Worm (Caenorhabditis elegans) whole organism, late embryonic: ENCODE results near the gene F13B12.4.

Experiments used
- C08G9.2 ChIP-seq: sonication (generic microtip); optimal IDR thresholded peaks from 2 replicates; lab custom pipeline; 2016; ENCODE audit warnings: mild to moderate bottlenecking, missing genetic modification characterization, moderate library complexity, missing compliant biosample characterization
- F13H6.1 ChIP-seq: sonication (generic microtip); optimal IDR thresholded peaks from 2 replicates; lab custom pipeline; 2016; ENCODE audit warnings: missing genetic modification characterization, missing compliant biosample characterization
- K02D7.2 ChIP-seq: sonication (generic microtip); optimal IDR thresholded peaks from 2 replicates; lab custom pipeline; 2017; ENCODE audit warnings: mild to moderate bottlenecking, missing genetic modification characterization, missing compliant biosample characterization
- K09A11.1 ChIP-seq: sonication (generic microtip); optimal IDR thresholded peaks from 2 replicates; lab custom pipeline; 2017; ENCODE audit warnings: antibody characterized with exemption, mild to moderate bottlenecking, missing genetic modification characterization, missing compliant biosample characterization; ENCODE audit not compliant: insufficient read depth
- ahr-1 ChIP-seq: sonication (generic microtip); optimal IDR thresholded peaks from 2 replicates; lab custom pipeline; 2016; ENCODE audit warnings: missing genetic modification characterization, missing compliant biosample characterization
- ceh-14 ChIP-seq: sonication (generic microtip); optimal IDR thresholded peaks from 2 replicates; lab custom pipeline; 2016; ENCODE audit warnings: missing genotype, missing genetic modification characterization, missing compliant biosample characterization
- ceh-18 ChIP-seq: sonication (generic microtip); optimal IDR thresholded peaks from 2 replicates; lab custom pipeline; 2016; ENCODE audit warnings: missing genetic modification characterization, missing compliant biosample characterization
- ceh-19 ChIP-seq: fragments of 200-800 bp; sonication (Bioruptor generic); optimal IDR thresholded peaks from 2 replicates; lab custom pipeline; 2018; ENCODE audit warnings: mild to moderate bottlenecking, missing genetic modification characterization, missing compliant biosample characterization
- ceh-2 ChIP-seq: sonication (generic microtip); optimal IDR thresholded peaks from 2 replicates; lab custom pipeline; 2016; ENCODE audit warnings: missing genotype, missing genetic modification characterization, missing compliant biosample characterization
- ceh-30 ChIP-seq: fragments of 150-350 bp; optimal IDR thresholded peaks from 2 replicates; lab custom pipeline; 2014; ENCODE audit warnings: missing biosample characterization, missing genetic modification characterization
- ceh-31 ChIP-seq: sonication (generic microtip); optimal IDR thresholded peaks from 2 replicates; lab custom pipeline; 2016; ENCODE audit warnings: missing genetic modification characterization, missing compliant biosample characterization
- ceh-34 ChIP-seq: sonication (generic microtip); optimal IDR thresholded peaks from 2 replicates; lab custom pipeline; 2016; ENCODE audit warnings: mild to moderate bottlenecking, missing genetic modification characterization, missing compliant biosample characterization
- ceh-48 ChIP-seq: sonication (generic microtip); optimal IDR thresholded peaks from 2 replicates; lab custom pipeline; 2016; ENCODE audit warnings: missing genetic modification characterization, inconsistent platforms, missing compliant biosample characterization
- ceh-6 ChIP-seq: fragments of 200-800 bp; sonication (Bioruptor generic); optimal IDR thresholded peaks from 2 replicates; lab custom pipeline; 2018; ENCODE audit warnings: mild to moderate bottlenecking, missing genetic modification characterization, missing compliant biosample characterization
- ceh-9 ChIP-seq: sonication (generic microtip); optimal IDR thresholded peaks from 2 replicates; lab custom pipeline; 2016; ENCODE audit warnings: mild to moderate bottlenecking, missing genetic modification characterization, inconsistent platforms, missing compliant biosample characterization
- che-1 ChIP-seq: sonication (generic microtip); optimal IDR thresholded peaks from 2 replicates; lab custom pipeline; 2016; ENCODE audit warnings: mild to moderate bottlenecking, missing genetic modification characterization, missing compliant biosample characterization
- dmd-4 ChIP-seq: sonication (generic microtip); optimal IDR thresholded peaks from 2 replicates; lab custom pipeline; 2016; ENCODE audit warnings: borderline replicate concordance, missing genetic modification characterization, missing compliant biosample characterization
- elt-4 ChIP-seq: sonication (generic microtip); optimal IDR thresholded peaks from 2 replicates; lab custom pipeline; 2016; ENCODE audit warnings: missing genetic modification characterization, missing compliant biosample characterization
- ets-4 ChIP-seq: sonication (generic microtip); optimal IDR thresholded peaks from 2 replicates; lab custom pipeline; 2016; ENCODE audit warnings: missing genetic modification characterization, missing compliant biosample characterization
- fkh-10 ChIP-seq: fragments of 150-350 bp; optimal IDR thresholded peaks from 2 replicates; lab custom pipeline; 2014; ENCODE audit warnings: missing biosample characterization, missing genetic modification reagents, missing genetic modification characterization
- fkh-6 ChIP-seq: sonication (generic microtip); optimal IDR thresholded peaks from 2 replicates; lab custom pipeline; 2016; ENCODE audit warnings: missing genetic modification characterization, missing compliant biosample characterization
- gmeb-2 ChIP-seq: sonication (generic microtip); optimal IDR thresholded peaks from 2 replicates; lab custom pipeline; 2016; ENCODE audit warnings: missing genetic modification characterization, inconsistent platforms, missing compliant biosample characterization
- hlh-13 ChIP-seq: fragments of 200-800 bp; sonication (Bioruptor generic); optimal IDR thresholded peaks from 2 replicates; lab custom pipeline; 2018; ENCODE audit warnings: mild to moderate bottlenecking, missing genetic modification characterization, missing compliant biosample characterization
- hlh-15 ChIP-seq: sonication (generic microtip); optimal IDR thresholded peaks from 2 replicates; lab custom pipeline; 2016; ENCODE audit warnings: missing genetic modification characterization, missing compliant biosample characterization
- hlh-30 ChIP-seq: sonication (generic microtip); optimal IDR thresholded peaks from 2 replicates; lab custom pipeline; 2017; ENCODE audit warnings: antibody characterized with exemption, missing genetic modification characterization, missing compliant biosample characterization; ENCODE audit not compliant: insufficient read depth
- hlh-6 ChIP-seq: sonication (generic microtip); optimal IDR thresholded peaks from 2 replicates; lab custom pipeline; 2016; ENCODE audit warnings: missing genotype, missing genetic modification characterization, missing compliant biosample characterization
- hlh-8 ChIP-seq: sonication (generic microtip); optimal IDR thresholded peaks from 2 replicates; lab custom pipeline; 2016; ENCODE audit warnings: missing genotype, missing genetic modification characterization, missing compliant biosample characterization
- lim-6 ChIP-seq: sonication (generic microtip); optimal IDR thresholded peaks from 2 replicates; lab custom pipeline; 2016; ENCODE audit warnings: missing genetic modification characterization, missing compliant biosample characterization
- madf-2 ChIP-seq: sonication (generic microtip); optimal IDR thresholded peaks from 2 replicates; lab custom pipeline; 2017; ENCODE audit warnings: missing genetic modification characterization, missing compliant biosample characterization
- mec-3 ChIP-seq: sonication (generic microtip); optimal IDR thresholded peaks from 2 replicates; lab custom pipeline; 2016; ENCODE audit warnings: borderline replicate concordance, missing genetic modification characterization, missing compliant biosample characterization
- nhr-11 ChIP-seq: fragments of 150-350 bp; optimal IDR thresholded peaks from 2 replicates; lab custom pipeline; 2014; ENCODE audit warnings: missing biosample characterization, missing genetic modification characterization
- nhr-232 ChIP-seq: sonication (generic microtip); optimal IDR thresholded peaks from 2 replicates; lab custom pipeline; 2016; ENCODE audit warnings: missing genetic modification characterization, missing compliant biosample characterization
- npax-4 ChIP-seq: sonication (generic microtip); optimal IDR thresholded peaks from 2 replicates; lab custom pipeline; 2016; ENCODE audit warnings: missing genetic modification characterization, missing compliant biosample characterization
- odd-2 ChIP-seq: sonication (generic microtip); optimal IDR thresholded peaks from 2 replicates; lab custom pipeline; 2017; ENCODE audit warnings: antibody characterized with exemption, mild to moderate bottlenecking, missing genetic modification characterization, missing compliant biosample characterization
- pag-3 ChIP-seq: sonication (generic microtip); optimal IDR thresholded peaks from 2 replicates; lab custom pipeline; 2016; ENCODE audit warnings: missing compliant biosample characterization, missing genetic modification characterization, borderline replicate concordance
- pat-9 ChIP-seq: fragments of 200-800 bp; sonication (Bioruptor generic); optimal IDR thresholded peaks from 2 replicates; lab custom pipeline; 2018; ENCODE audit warnings: mild to moderate bottlenecking, missing genetic modification characterization, moderate library complexity, missing compliant biosample characterization
- pax-1 ChIP-seq: fragments of 150-350 bp; optimal IDR thresholded peaks from 2 replicates; lab custom pipeline; 2014; ENCODE audit warnings: missing biosample characterization, missing genetic modification characterization
- pha-4 ChIP-seq: fragments of 150-350 bp; optimal IDR thresholded peaks from 2 replicates; lab custom pipeline; 2018; ENCODE audit warnings: missing biosample characterization, missing genetic modification reagents, missing genetic modification characterization
- sdc-2 ChIP-seq: sonication (generic microtip); optimal IDR thresholded peaks from 2 replicates; lab custom pipeline; 2016; ENCODE audit warnings: missing genotype, missing genetic modification characterization, missing compliant biosample characterization
- sox-4 ChIP-seq: sonication (generic microtip); optimal IDR thresholded peaks from 2 replicates; lab custom pipeline; 2017; ENCODE audit warnings: mild to moderate bottlenecking, missing genetic modification characterization, inconsistent platforms, missing compliant biosample characterization
- syd-9 ChIP-seq: sonication (generic microtip); optimal IDR thresholded peaks from 2 replicates; lab custom pipeline; 2016; ENCODE audit warnings: mild to moderate bottlenecking, missing genetic modification characterization, moderate library complexity, missing compliant biosample characterization
- tbx-2 ChIP-seq: sonication (generic microtip); optimal IDR thresholded peaks from 2 replicates; lab custom pipeline; 2016; ENCODE audit warnings: missing genetic modification characterization, missing compliant biosample characterization
- tbx-7 ChIP-seq: sonication (generic microtip); optimal IDR thresholded peaks from 2 replicates; lab custom pipeline; 2016; ENCODE audit warnings: missing genotype, missing genetic modification characterization, missing compliant biosample characterization
- ttx-3 ChIP-seq: sonication (generic microtip); optimal IDR thresholded peaks from 2 replicates; lab custom pipeline; 2016; ENCODE audit warnings: missing genetic modification reagents, missing genetic modification characterization, missing compliant biosample characterization
- unc-3 ChIP-seq, 2 experiments: fragments of 200-800 bp in 1 of 2; sonication (Bioruptor generic) in 1 of 2; sonication (generic microtip) in 1 of 2; conservative IDR thresholded peaks in 1 of 2; optimal IDR thresholded peaks in 1 of 2; 2 replicates each; pipeline versions ENCODE4 v1.3.6 to Lab custom; 2016 to 2022; ENCODE audit warnings: missing compliant biosample characterization in 2 of 2, missing genetic modification characterization in 2 of 2, missing genetic modification reagents in 1 of 2
- unc-42 ChIP-seq: sonication (generic microtip); optimal IDR thresholded peaks from 2 replicates; lab custom pipeline; 2016; ENCODE audit warnings: missing genotype, missing genetic modification characterization, missing compliant biosample characterization
- unc-55 ChIP-seq: sonication (generic microtip); optimal IDR thresholded peaks from 2 replicates; lab custom pipeline; 2017; ENCODE audit warnings: missing biosample characterization, missing genetic modification reagents, missing genetic modification characterization
- zip-5 ChIP-seq: sonication (generic microtip); optimal IDR thresholded peaks from 2 replicates; lab custom pipeline; 2016; ENCODE audit warnings: missing genetic modification characterization, missing compliant biosample characterization

The F13B12.4 gene

ce11 chrIV:10483607-10484117 lies 34.0 kb upstream of the F13B12.4 start, which contains the start of the genes F01D4.5 and ced-5 (continued):
- TF ChIP-seq pax-1 (tag; lab: Kevin White, UChicago), result no peak
- no peak for TF ChIP-seq sox-4
- TF ChIP-seq ceh-48 (tag; lab: Kevin White, UChicago), result no peak
- no peak for TF ChIP-seq nhr-232 (tag; lab: Kevin White, UChicago)
- no peak for TF ChIP-seq pag-3 (tag; lab: Kevin White, UChicago)
- TF ChIP-seq fkh-6 (tag; lab: Kevin White, UChicago), result peak; percentile 66
- TF ChIP-seq hlh-15 (tag; lab: Kevin White, UChicago), result no peak
- TF ChIP-seq F13H6.1 (tag; lab: Kevin White, UChicago), result peak; percentile 26
- peak; percentile 18 for TF ChIP-seq ceh-34 (tag; lab: Kevin White, UChicago)
- no peak for TF ChIP-seq sdc-2 (tag; lab: Kevin White, UChicago)
- no peak for TF ChIP-seq npax-4 (tag; lab: Kevin White, UChicago)
- TF ChIP-seq zip-5, result peak; percentile 87
- TF ChIP-seq dmd-4, result no peak
- TF ChIP-seq ceh-31, result peak; percentile 91
- peak; percentile 42 for TF ChIP-seq ahr-1 (tag; lab: Kevin White, UChicago)
- no peak for TF ChIP-seq hlh-30 (tag; lab: Kevin White, UChicago)
- no peak for TF ChIP-seq K02D7.2 (tag; lab: Kevin White, UChicago)
- TF ChIP-seq hlh-8 (tag; lab: Kevin White, UChicago), result peak; percentile 78
- no peak for TF ChIP-seq ceh-18 (tag; lab: Kevin White, UChicago)
- no peak for TF ChIP-seq unc-3 (GFP tag; conservative IDR thresholded peaks at IDR 0.05; lab: Robert Waterston, UW)
- no peak for TF ChIP-seq unc-3 (tag; optimal IDR thresholded peaks at IDR 0.05; lab: Kevin White, UChicago)
- no peak for TF ChIP-seq ceh-30 (tag; lab: Kevin White, UChicago)
- TF ChIP-seq ceh-14 (tag; lab: Kevin White, UChicago), result no peak
- TF ChIP-seq odd-2, result no peak
- no peak for TF ChIP-seq fkh-10 (GFP tag; lab: Kevin White, UChicago)
- TF ChIP-seq ceh-9 (tag; lab: Kevin White, UChicago), result no peak
- no peak for TF ChIP-seq K09A11.1 (tag; lab: Kevin White, UChicago)
- peak; percentile 77 for TF ChIP-seq ets-4 (tag; lab: Kevin White, UChicago)
- TF ChIP-seq unc-55, result no peak
- peak; percentile 15 for TF ChIP-seq gmeb-2 (tag; lab: Kevin White, UChicago)
- TF ChIP-seq nhr-11, result no peak
- peak; percentile 93 for TF ChIP-seq ceh-2 (tag; lab: Kevin White, UChicago)
- peak; percentile 62 for TF ChIP-seq lim-6 (tag; lab: Kevin White, UChicago)
- peak; percentile 85 for TF ChIP-seq tbx-7 (tag; lab: Kevin White, UChicago)
- peak; percentile 45 for TF ChIP-seq ttx-3 (tag; lab: Kevin White, UChicago)
- TF ChIP-seq tbx-2 (tag; lab: Kevin White, UChicago), result peak; percentile 78
- TF ChIP-seq che-1 (tag; lab: Kevin White, UChicago), result no peak
- peak; percentile 19 for TF ChIP-seq syd-9 (tag; lab: Kevin White, UChicago)
- TF ChIP-seq hlh-13, result no peak

- TF ChIP-seq hlh-6 (no peak), ceh-18 (tag; lab: Kevin White, UChicago) (no peak), ceh-6 (GFP tag; lab: Kevin White, UChicago) (no peak), pat-9 (tag; lab: Kevin White, UChicago) (no peak), mec-3 (tag; lab: Kevin White, UChicago) (no peak), sdc-2 (tag; lab: Kevin White, UChicago) (no peak), npax-4 (tag; lab: Kevin White, UChicago) (no peak), ceh-2 (tag; lab: Kevin White, UChicago) (no peak), che-1 (tag; lab: Kevin White, UChicago) (no peak), unc-42 (no peak), C08G9.2 (tag; lab: Kevin White, UChicago) (no peak), elt-4 (tag; lab: Kevin White, UChicago) (no peak), madf-2 (tag; lab: Kevin White, UChicago) (no peak), ceh-19 (no peak), pha-4 (tag; lab: Kevin White, UChicago) (no peak)
Observed at ce11 chrIV:10482585-10482984, 32.9 kb upstream of the F13B12.4 start.
